Fruit fly (Drosophila melanogaster) whole organism, embryonic: ENCODE results near the gene aru.

Source experiments
- Adf1 ChIP-seq: fragments of 200-800 bp; sonication (Bioruptor generic); IDR thresholded peaks from 2 replicates; pipeline ENCODE4 v1.3.6; 2022; ENCODE audit warnings: missing biosample characterization, missing genetic modification characterization
- Bdp1 ChIP-seq: fragments of 200-800 bp; sonication (Bioruptor generic); optimal IDR thresholded peaks from 3 replicates; lab custom pipeline; 2016; ENCODE audit warnings: missing biosample characterization, missing genetic modification characterization
- BtbVII ChIP-seq: fragments of 200-800 bp; sonication (Bioruptor generic); optimal IDR thresholded peaks from 3 replicates; lab custom pipeline; 2017; ENCODE audit warnings: missing biosample characterization, mild to moderate bottlenecking, missing genetic modification characterization
- CG10267 ChIP-seq: fragments of 200-800 bp; sonication (Bioruptor generic); optimal IDR thresholded peaks from 2 replicates; lab custom pipeline; 2018; ENCODE audit warnings: missing biosample characterization, mild to moderate bottlenecking, missing genetic modification characterization, moderate library complexity
- CG10979 ChIP-seq: fragments of 200-800 bp; sonication (Bioruptor generic); optimal IDR thresholded peaks from 2 replicates; lab custom pipeline; 2018; ENCODE audit warnings: missing biosample characterization, mild to moderate bottlenecking, missing genetic modification characterization, moderate library complexity
- CG12104 ChIP-seq: fragments of 200-800 bp; sonication (Bioruptor generic); optimal IDR thresholded peaks from 3 replicates; lab custom pipeline; 2016; ENCODE audit warnings: missing biosample characterization, missing genetic modification characterization
- CG13894 ChIP-seq: fragments of 200-800 bp; sonication (Bioruptor generic); optimal IDR thresholded peaks from 3 replicates; lab custom pipeline; 2018; ENCODE audit warnings: missing biosample characterization, mild to moderate bottlenecking, missing genetic modification characterization, moderate library complexity
- CG15696 ChIP-seq: fragments of 200-800 bp; sonication (Bioruptor generic); optimal IDR thresholded peaks from 2 replicates; lab custom pipeline; 2019; ENCODE audit warnings: missing biosample characterization, mild to moderate bottlenecking, missing genetic modification characterization, moderate library complexity
- CG16815 ChIP-seq: fragments of 200-800 bp; sonication (Bioruptor generic); optimal IDR thresholded peaks from 3 replicates; lab custom pipeline; 2017; ENCODE audit warnings: missing biosample characterization, mild to moderate bottlenecking, missing genetic modification characterization
- CG17612 ChIP-seq: fragments of 200-800 bp; sonication (Bioruptor generic); IDR thresholded peaks from 2 replicates; pipeline ENCODE4 v1.3.6; 2022; ENCODE audit warnings: missing biosample characterization, missing genetic modification characterization
- CG18476 ChIP-seq: fragments of 200-800 bp; sonication (Bioruptor generic); optimal IDR thresholded peaks from 2 replicates; lab custom pipeline; 2016; ENCODE audit warnings: missing biosample characterization, mild to moderate bottlenecking, missing genetic modification characterization
- CG31224 ChIP-seq: fragments of 200-800 bp; sonication (Bioruptor generic); IDR thresholded peaks from 2 replicates; pipeline ENCODE4 v1.3.6; 2022; ENCODE audit warnings: missing biosample characterization, missing genetic modification characterization
- CG34224 ChIP-seq: fragments of 200-800 bp; sonication (Bioruptor generic); IDR thresholded peaks from 3 replicates; pipeline ENCODE4 v1.3.6; 2022; ENCODE audit warnings: missing biosample characterization, missing genetic modification characterization; ENCODE audit not compliant: partially characterized antibody
- CG42726 ChIP-seq: fragments of 200-800 bp; sonication (Bioruptor generic); IDR thresholded peaks from 2 replicates; pipeline ENCODE4 v1.3.6; 2022; ENCODE audit warnings: missing biosample characterization, missing genetic modification characterization; ENCODE audit not compliant: partially characterized antibody
- CG4404 ChIP-seq: fragments of 200-800 bp; sonication (Bioruptor generic); IDR thresholded peaks from 2 replicates; pipeline ENCODE4 v1.3.6; 2022; ENCODE audit warnings: missing biosample characterization, missing genetic modification characterization
- CG7372 ChIP-seq: fragments of 200-800 bp; sonication (Bioruptor generic); IDR thresholded peaks from 2 replicates; pipeline ENCODE4 v1.3.6; 2022; ENCODE audit warnings: missing biosample characterization, missing genetic modification characterization
- CG8089 ChIP-seq: fragments of 200-800 bp; sonication (Bioruptor generic); optimal IDR thresholded peaks from 3 replicates; lab custom pipeline; 2016; ENCODE audit warnings: missing biosample characterization, missing genetic modification characterization
- CG8290 ChIP-seq, 3 experiments: fragments of 200-800 bp; sonication (Bioruptor generic); optimal IDR thresholded peaks; 2 replicates each; lab custom pipeline; 2016 to 2019; ENCODE audit warnings: missing biosample characterization in 3 of 3, missing genetic modification characterization in 3 of 3, mild to moderate bottlenecking in 2 of 3, moderate library complexity in 1 of 3
- CG8359 ChIP-seq: fragments of 200-800 bp; sonication (Bioruptor generic); optimal IDR thresholded peaks from 2 replicates; lab custom pipeline; 2017; ENCODE audit warnings: missing biosample characterization, mild to moderate bottlenecking, missing genetic modification characterization, borderline replicate concordance
- CG8765 ChIP-seq: fragments of 200-800 bp; sonication (Bioruptor generic); IDR thresholded peaks from 2 replicates; pipeline ENCODE4 v1.3.6; 2022; ENCODE audit warnings: missing biosample characterization, missing genetic modification characterization
- CG9609 ChIP-seq: fragments of 200-800 bp; sonication (Bioruptor generic); optimal IDR thresholded peaks from 3 replicates; lab custom pipeline; 2016; ENCODE audit warnings: missing biosample characterization, missing genetic modification characterization
- Fer3 ChIP-seq: fragments of 200-800 bp; sonication (Bioruptor generic); optimal IDR thresholded peaks from 2 replicates; lab custom pipeline; 2018; ENCODE audit warnings: missing biosample characterization, mild to moderate bottlenecking, missing genetic modification characterization, moderate library complexity
- MESR4 ChIP-seq: fragments of 200-800 bp; sonication (Bioruptor generic); optimal IDR thresholded peaks from 2 replicates; lab custom pipeline; 2018; ENCODE audit warnings: missing biosample characterization, mild to moderate bottlenecking, missing genetic modification characterization, moderate library complexity
- Mes4 ChIP-seq: fragments of 200-800 bp; sonication (Bioruptor generic); optimal IDR thresholded peaks from 2 replicates; lab custom pipeline; 2016; ENCODE audit warnings: missing biosample characterization, missing genetic modification characterization
- Mrtf ChIP-seq: fragments of 200-800 bp; sonication (Bioruptor generic); IDR thresholded peaks from 3 replicates; pipeline ENCODE4 v1.3.6; 2022; ENCODE audit warnings: missing biosample characterization, missing genetic modification characterization
- Rx ChIP-seq: fragments of 200-800 bp; sonication (Bioruptor generic); IDR thresholded peaks from 2 replicates; pipeline ENCODE4 v1.3.6; 2022; ENCODE audit warnings: missing biosample characterization, missing genetic modification characterization
- Scr ChIP-seq: fragments of 200-800 bp; sonication (Bioruptor generic); IDR thresholded peaks from 2 replicates; pipeline ENCODE4 v1.3.6; 2022; ENCODE audit warnings: missing biosample characterization, missing genetic modification characterization; ENCODE audit not compliant: partially characterized antibody
- Stat92E ChIP-seq, 3 experiments: fragments of >200 bp in 2 of 3; fragments of 200-800 bp in 1 of 3; sonication (Bioruptor generic) in 1 of 3; optimal IDR thresholded peaks; 2 replicates each; lab custom pipeline; 2017 to 2019; ENCODE audit warnings: missing biosample characterization in 3 of 3, missing genetic modification characterization in 3 of 3, mild to moderate bottlenecking in 1 of 3, moderate library complexity in 1 of 3
- az2 ChIP-seq: fragments of 200-800 bp; sonication (Bioruptor generic); optimal IDR thresholded peaks from 3 replicates; lab custom pipeline; 2016; ENCODE audit warnings: missing biosample characterization, missing genetic modification characterization
- chn ChIP-seq: fragments of 200-800 bp; sonication (Bioruptor generic); optimal IDR thresholded peaks from 2 replicates; lab custom pipeline; 2016; ENCODE audit warnings: missing biosample characterization, missing genetic modification characterization
- corto ChIP-seq: fragments of 200-800 bp; sonication (Bioruptor generic); optimal IDR thresholded peaks from 2 replicates; lab custom pipeline; 2016; ENCODE audit warnings: missing biosample characterization, mild to moderate bottlenecking, missing genetic modification characterization, moderate library complexity
- crol ChIP-seq: fragments of 200-800 bp; sonication (Bioruptor generic); IDR thresholded peaks from 2 replicates; pipeline ENCODE4 v1.3.6; 2022; ENCODE audit warnings: missing biosample characterization, missing genetic modification characterization
- dm ChIP-seq: fragments of 200-800 bp; sonication (Bioruptor generic); optimal IDR thresholded peaks from 3 replicates; lab custom pipeline; 2016; ENCODE audit warnings: missing biosample characterization, missing genetic modification characterization
- dmrt11E ChIP-seq: fragments of 200-800 bp; sonication (Bioruptor generic); optimal IDR thresholded peaks from 3 replicates; lab custom pipeline; 2018; ENCODE audit warnings: missing biosample characterization, mild to moderate bottlenecking, missing genetic modification characterization, moderate library complexity
- dysf ChIP-seq: fragments of 200-800 bp; sonication (Bioruptor generic); IDR thresholded peaks from 3 replicates; pipeline ENCODE4 v1.3.6; 2022; ENCODE audit warnings: missing biosample characterization, missing genetic modification characterization
- exex ChIP-seq: fragments of 200-800 bp; sonication (Bioruptor generic); optimal IDR thresholded peaks from 4 replicates; lab custom pipeline; 2018; ENCODE audit warnings: missing biosample characterization, mild to moderate bottlenecking, missing genetic modification characterization, moderate library complexity
- gcm2 ChIP-seq: fragments of 200-800 bp; sonication (Bioruptor generic); optimal IDR thresholded peaks from 2 replicates; lab custom pipeline; 2016; ENCODE audit warnings: missing biosample characterization, missing genetic modification characterization
- h ChIP-seq: fragments of >200 bp; optimal IDR thresholded peaks from 2 replicates; lab custom pipeline; 2017
- kni ChIP-seq: fragments of 200-800 bp; sonication (Bioruptor generic); optimal IDR thresholded peaks from 3 replicates; lab custom pipeline; 2017; ENCODE audit warnings: mild to moderate bottlenecking, missing biosample characterization, missing genetic modification reagents, missing genetic modification characterization
- lov ChIP-seq, 2 experiments: fragments of 200-800 bp in 1 of 2; fragments of >200 bp in 1 of 2; sonication (Bioruptor generic) in 1 of 2; IDR thresholded peaks in 1 of 2; optimal IDR thresholded peaks in 1 of 2; 2 replicates in 1 of 2; 3 replicates in 1 of 2; pipeline versions ENCODE4 v1.3.6 to Lab custom; 2017 to 2022; ENCODE audit warnings: missing biosample characterization in 1 of 2, missing genetic modification characterization in 1 of 2
- p53 ChIP-seq: fragments of 200-800 bp; sonication (Bioruptor generic); optimal IDR thresholded peaks from 2 replicates; lab custom pipeline; 2016; ENCODE audit warnings: missing biosample characterization, missing genetic modification characterization
- run ChIP-seq: fragments of 200-800 bp; sonication (Bioruptor generic); optimal IDR thresholded peaks from 3 replicates; lab custom pipeline; 2018; ENCODE audit warnings: missing biosample characterization, mild to moderate bottlenecking, missing genetic modification characterization
- schlank ChIP-seq: fragments of 200-800 bp; sonication (Bioruptor generic); optimal IDR thresholded peaks from 2 replicates; lab custom pipeline; 2018; ENCODE audit warnings: missing biosample characterization, mild to moderate bottlenecking, missing genetic modification characterization
- slbo ChIP-seq: fragments of 200-800 bp; sonication (Bioruptor generic); IDR thresholded peaks from 2 replicates; pipeline ENCODE4 v1.3.6; 2022; ENCODE audit warnings: missing biosample characterization, missing genetic modification characterization
- stwl ChIP-seq: fragments of 200-800 bp; sonication (Bioruptor generic); optimal IDR thresholded peaks from 3 replicates; lab custom pipeline; 2018; ENCODE audit warnings: missing biosample characterization, mild to moderate bottlenecking, missing genetic modification characterization, moderate library complexity
- tll ChIP-seq, 2 experiments: fragments of 200-800 bp in 1 of 2; fragments of >200 bp in 1 of 2; sonication (Bioruptor generic) in 1 of 2; optimal IDR thresholded peaks; 2 replicates each; lab custom pipeline; 2017 to 2019; ENCODE audit warnings: missing biosample characterization in 2 of 2, missing genetic modification characterization in 2 of 2, mild to moderate bottlenecking in 1 of 2, moderate library complexity in 1 of 2
- trh ChIP-seq: fragments of 200-800 bp; sonication (Bioruptor generic); optimal IDR thresholded peaks from 2 replicates; lab custom pipeline; 2016; ENCODE audit warnings: missing biosample characterization, missing genetic modification characterization
- ttk ChIP-seq: fragments of 200-800 bp; sonication (Bioruptor generic); IDR thresholded peaks from 2 replicates; pipeline ENCODE4 v2.1.2; 2022; ENCODE audit warnings: missing biosample characterization, missing genetic modification characterization
- z ChIP-seq: fragments of 200-800 bp; sonication (Bioruptor generic); IDR thresholded peaks from 3 replicates; pipeline ENCODE4 v1.3.6; 2022; ENCODE audit warnings: missing biosample characterization, missing genetic modification characterization

aru gene

dm6 chr2L:841708-842107 is 26.4 kb downstream of the aru start (continued):
- no peak for TF ChIP-seq p53 (GFP tag; lab: Kevin White, UChicago)
- peak; percentile 62 for TF ChIP-seq az2 (GFP tag; lab: Kevin White, UChicago)
- TF ChIP-seq CG8359 (GFP tag; lab: Kevin White, UChicago): no peak
- peak; percentile 45 for TF ChIP-seq dmrt11E
- peak; percentile 93 for TF ChIP-seq slbo
- TF ChIP-seq exex (tag; lab: Kevin White, UChicago): peak; percentile 24
- peak; percentile 29 for TF ChIP-seq dm
- TF ChIP-seq schlank: peak; percentile 78
- TF ChIP-seq CG7372 (GFP tag; lab: Robert Waterston, UW): peak; percentile 63
- TF ChIP-seq trh (GFP tag; lab: Kevin White, UChicago): peak; percentile 43
- no peak for TF ChIP-seq stwl (tag; lab: Kevin White, UChicago)
- no peak for TF ChIP-seq MESR4 (GFP tag; lab: Kevin White, UChicago)
- TF ChIP-seq tll (GFP tag; optimal IDR thresholded peaks at IDR 0.05; lab: Kevin White, UChicago): no peak
- 0 out of 2 replicates have a peak, but pooled peaks have one; percentile 11 for TF ChIP-seq crol (GFP tag; lab: Robert Waterston, UW)
- peak; percentile 70; the same call in 1 of the 3 replicates for TF ChIP-seq Mrtf (GFP tag; lab: Robert Waterston, UW)
- TF ChIP-seq kni (GFP tag; lab: Kevin White, UChicago): no peak
- TF ChIP-seq CG9609 (GFP tag; lab: Kevin White, UChicago): peak; percentile 77
- TF ChIP-seq CG31224: peak; percentile 84
- no peak for TF ChIP-seq CG34224 (GFP tag; lab: Robert Waterston, UW)
- TF ChIP-seq CG8765 (GFP tag; lab: Robert Waterston, UW): peak; percentile 73
- no peak for TF ChIP-seq h (lab: Kevin White, UChicago)
- peak in 1 of 3 experiments; percentile 7 for TF ChIP-seq Stat92E (GFP tag; optimal IDR thresholded peaks at IDR 0.05; lab: Kevin White, UChicago)
- TF ChIP-seq z (GFP tag; lab: Robert Waterston, UW): 0 out of 3 replicates have a peak, but pooled peaks have one; percentile 43
- TF ChIP-seq CG4404 (GFP tag; lab: Robert Waterston, UW): peak; percentile 74
- TF ChIP-seq Mes4 (GFP tag; lab: Kevin White, UChicago): peak; percentile 63
- peak; percentile 80 for TF ChIP-seq Fer3 (tag; lab: Kevin White, UChicago)
- TF ChIP-seq CG12104 (GFP tag; lab: Kevin White, UChicago): peak; percentile 30
- TF ChIP-seq ttk (GFP tag; lab: Robert Waterston, UW): peak; percentile 70
- peak; percentile 40 for TF ChIP-seq gcm2
- TF ChIP-seq Adf1 (GFP tag; lab: Robert Waterston, UW): peak; percentile 57; the same call in 1 of the 2 replicates
- TF ChIP-seq CG10979 (tag; lab: Kevin White, UChicago): peak; percentile 58
- peak; percentile 44 for TF ChIP-seq Bdp1 (GFP tag; lab: Kevin White, UChicago)
- peak; percentile 86 for TF ChIP-seq dysf (GFP tag; lab: Robert Waterston, UW)
- no peak for TF ChIP-seq CG15696 (tag; lab: Kevin White, UChicago)
- peak; percentile 77 for TF ChIP-seq Rx (GFP tag; lab: Robert Waterston, UW)
- TF ChIP-seq lov (optimal IDR thresholded peaks at IDR 0.05; lab: Kevin White, UChicago): no peak
- TF ChIP-seq lov (GFP tag; IDR thresholded peaks at IDR 0.05; lab: Robert Waterston, UW): peak; percentile 72; the same call in 1 of the 3 replicates
- no peak for TF ChIP-seq Scr
- TF ChIP-seq CG8290 (GFP tag; optimal IDR thresholded peaks at IDR 0.05; lab: Kevin White, UChicago): peak; percentile 38
- TF ChIP-seq CG8290 (tag; optimal IDR thresholded peaks at IDR 0.05; lab: Kevin White, UChicago): peak in 1 of 2 experiments; percentile 79
- no peak for TF ChIP-seq run (tag; lab: Kevin White, UChicago)
- peak; percentile 65 for TF ChIP-seq BtbVII (GFP tag; lab: Kevin White, UChicago)
- TF ChIP-seq CG8089 (GFP tag; lab: Kevin White, UChicago): peak; percentile 57
- TF ChIP-seq CG18476 (GFP tag; lab: Kevin White, UChicago): peak; percentile 52
- TF ChIP-seq CG13894 (tag; lab: Kevin White, UChicago): peak; percentile 73
- TF ChIP-seq chn (GFP tag; lab: Kevin White, UChicago): peak; percentile 63
- TF ChIP-seq CG10267 (tag; lab: Kevin White, UChicago): peak; percentile 43
- peak; percentile 55; the same call in 1 of the 2 replicates for TF ChIP-seq CG17612 (GFP tag; lab: Robert Waterston, UW)
- TF ChIP-seq CG16815 (GFP tag; lab: Kevin White, UChicago): peak; percentile 60
- peak; percentile 79 for TF ChIP-seq corto (GFP tag; lab: Kevin White, UChicago)
- TF ChIP-seq CG42726 (GFP tag; lab: Robert Waterston, UW): no peak
